Worm (Caenorhabditis elegans): ENCODE results near the gene F19F10.11.
A peak's percentile ranks its signal among the peaks of the same experiment; 100 is the strongest.

F19F10.11 gene

DNA sequence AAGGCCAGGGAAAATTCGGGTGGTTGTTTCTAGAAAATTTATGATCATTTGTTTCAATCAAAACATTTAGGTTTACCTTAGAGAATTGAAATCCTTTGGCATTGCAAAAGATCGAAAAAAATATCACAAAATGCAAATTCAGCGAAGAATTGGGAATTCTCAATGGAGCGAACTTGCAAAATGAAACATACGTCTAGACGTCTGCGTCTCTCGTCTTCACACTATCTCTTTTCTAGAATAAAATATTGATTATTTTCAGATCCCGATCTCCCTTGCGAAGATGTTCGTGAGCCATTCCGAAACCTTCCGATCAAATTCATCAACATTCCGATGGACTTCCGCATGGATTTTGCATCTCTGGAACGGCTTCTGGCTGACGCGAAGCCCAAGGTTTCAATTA is 7.1 kb downstream of the F19F10.11 start, which contains the start of gene ets-6 (continued):
- TF ChIP-seq mel-28 (tag; optimal IDR thresholded peaks at IDR 0.05; ENCODE audit: borderline replicate concordance) = no peak
- TF ChIP-seq mcd-1 (GFP tag; IDR thresholded peaks at IDR 0.05) = peak; percentile 93
- no peak for TF ChIP-seq rpc-1 (optimal IDR thresholded peaks at IDR 0.05)
- TF ChIP-seq rpc-1 (tag; optimal IDR thresholded peaks at IDR 0.05) = no peak
- no peak for TF ChIP-seq K12H6.12 (tag; optimal IDR thresholded peaks at IDR 0.05)
- no peak for TF ChIP-seq mxl-1 (tag; optimal IDR thresholded peaks at IDR 0.05)
- TF ChIP-seq lin-26 (GFP tag; IDR thresholded peaks at IDR 0.05) = no peak
- TF ChIP-seq ztf-3 (GFP tag; optimal IDR thresholded peaks at IDR 0.05) = no peak
- no peak for TF ChIP-seq nfya-1 (tag; optimal IDR thresholded peaks at IDR 0.05; ENCODE audit: borderline replicate concordance, insufficient read depth)
- TF ChIP-seq dpl-1 (GFP tag; optimal IDR thresholded peaks at IDR 0.05) = no peak
- TF ChIP-seq F23B12.7 (tag; optimal IDR thresholded peaks at IDR 0.05; ENCODE audit: insufficient read depth) = no peak
- no peak for TF ChIP-seq ztf-6 (GFP tag; IDR thresholded peaks at IDR 0.05)
- peak; percentile 10 for TF ChIP-seq efl-1 (GFP tag; optimal IDR thresholded peaks at IDR 0.05)
- TF ChIP-seq rec-8 (tag; optimal IDR thresholded peaks at IDR 0.05) = no peak
- TF ChIP-seq C17E4.6 (GFP tag; IDR thresholded peaks at IDR 0.05) = no peak
- peak; percentile 78 for TF ChIP-seq attf-5 (GFP tag; optimal IDR thresholded peaks at IDR 0.05)
- no peak for TF ChIP-seq Y53F4B.3 (GFP tag; IDR thresholded peaks at IDR 0.05)
- no peak for TF ChIP-seq cebp-1 (GFP tag; IDR thresholded peaks at IDR 0.05)
- TF ChIP-seq cebp-1 (tag; optimal IDR thresholded peaks at IDR 0.05) = peak; percentile 17
- TF ChIP-seq hmg-20 (GFP tag; IDR thresholded peaks at IDR 0.05) = no peak
- no peak for TF ChIP-seq sptf-2 (GFP tag; optimal IDR thresholded peaks at IDR 0.05)
- TF ChIP-seq hlh-12 (tag; optimal IDR thresholded peaks at IDR 0.05) = no peak
- no peak for TF ChIP-seq nhr-120 (GFP tag; IDR thresholded peaks at IDR 0.05)
- TF ChIP-seq F39B2.1 (GFP tag; IDR thresholded peaks at IDR 0.05) = no peak
- peak; percentile 17 for TF ChIP-seq snpc-3.4 (tag; optimal IDR thresholded peaks at IDR 0.05)
- TF ChIP-seq Y56A3A.18 (GFP tag; IDR thresholded peaks at IDR 0.05) = no peak
- peak; percentile 34; the same call in 1 of the 2 replicates for TF ChIP-seq D2030.7 (GFP tag; IDR thresholded peaks at IDR 0.05)
- TF ChIP-seq attf-3 (GFP tag; conservative IDR thresholded peaks at IDR 0.05) = no peak
- no peak for TF ChIP-seq Y79H2A.3 (GFP tag; conservative IDR thresholded peaks at IDR 0.05)
- peak; percentile 22 for TF ChIP-seq lin-54 (GFP tag; optimal IDR thresholded peaks at IDR 0.05)
- no peak for TF ChIP-seq aptf-2 (GFP tag; conservative IDR thresholded peaks at IDR 0.05)
- peak; percentile 45; the same call in 1 of the 2 replicates for TF ChIP-seq madf-6 (GFP tag; IDR thresholded peaks at IDR 0.05)
- no peak for TF ChIP-seq snpc-1.1 (tag; optimal IDR thresholded peaks at IDR 0.05; ENCODE audit: insufficient read depth)
- TF ChIP-seq hrde-1 (tag; optimal IDR thresholded peaks at IDR 0.05; ENCODE audit: borderline replicate concordance) = no peak

DNA sequence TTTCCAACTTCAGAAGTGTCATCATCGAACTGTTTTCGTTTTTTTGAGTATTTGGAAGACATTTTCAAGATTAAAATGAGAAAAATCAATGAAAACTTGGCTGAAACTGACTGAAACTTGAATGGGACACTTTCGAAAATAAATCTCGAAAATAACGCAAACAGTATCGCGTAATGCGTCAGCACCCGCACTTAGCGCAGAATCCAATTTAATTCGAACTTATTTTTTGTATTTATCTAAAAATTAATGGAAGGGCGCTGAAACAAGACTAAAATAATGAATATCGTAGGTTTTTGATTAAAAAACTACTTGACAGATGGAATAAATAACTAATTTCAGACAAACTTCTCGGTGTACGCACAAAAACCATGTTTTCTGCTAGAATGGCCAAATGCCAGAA is 11.9 kb downstream of the F19F10.11 start, which contains the start of the genes snu-66 and ints-9:
TSS of gene snu-66 (minus strand) at position 108 of the 400 bp plus-strand sequence.
TSS of gene ints-9 (plus strand) at position 240 of the 400 bp plus-strand sequence.
- TF ChIP-seq F37B4.10 (GFP tag; IDR thresholded peaks at IDR 0.05) (no peak), lin-54 (GFP tag; optimal IDR thresholded peaks at IDR 0.05) (peak; percentile 48), mcd-1 (GFP tag; IDR thresholded peaks at IDR 0.05) (peak; percentile 80), lsl-1 (GFP tag; optimal IDR thresholded peaks at IDR 0.05) (peak; percentile 41), lir-1 (GFP tag; conservative IDR thresholded peaks at IDR 0.05) (no peak), hsf-1 (GFP tag; IDR thresholded peaks at IDR 0.05) (peak; percentile 53), lin-35 (GFP tag; optimal IDR thresholded peaks at IDR 0.05) (peak in 1 of 3 experiments; percentile 75), pbrm-1 (GFP tag; IDR thresholded peaks at IDR 0.05) (peak; percentile 7; the same call in 1 of the 2 replicates), Y67H2A.10 (GFP tag; conservative IDR thresholded peaks at IDR 0.05) (no peak), madf-6 (GFP tag; IDR thresholded peaks at IDR 0.05) (peak; percentile 41; the same call in 1 of the 2 replicates), ztf-22 (GFP tag; optimal IDR thresholded peaks at IDR 0.05) (no peak), tbx-9 (tag; optimal IDR thresholded peaks at IDR 0.05; ENCODE audit: borderline replicate concordance) (no peak), ztf-18 (tag; optimal IDR thresholded peaks at IDR 0.05) (peak; percentile 93), attf-5 (GFP tag; optimal IDR thresholded peaks at IDR 0.05) (peak; percentile 65), cebp-2 (GFP tag; IDR thresholded peaks at IDR 0.05) (no peak), ZK185.1 (tag; optimal IDR thresholded peaks at IDR 0.05; ENCODE audit: poor library complexity, severe bottlenecking) (peak; percentile 46), aptf-2 (GFP tag; conservative IDR thresholded peaks at IDR 0.05) (no peak), T26A5.8 (tag; optimal IDR thresholded peaks at IDR 0.05) (no peak), snpc-4 (GFP tag; optimal IDR thresholded peaks at IDR 0.05) (no peak), snpc-4 (tag; optimal IDR thresholded peaks at IDR 0.05) (peak in 2 of 4 experiments; percentile 34 to 47)

Data from whole organism, young adult.